Worm (Caenorhabditis elegans) whole organism, mixed stage, embryonic: ENCODE measurements around the gene Y43F8C.17.

Experiments used
- ceh-43 ChIP-seq: fragments of 200-800 bp; sonication (Bioruptor generic); optimal IDR thresholded peaks from 2 replicates; lab custom pipeline; 2018; ENCODE audit warnings: mild to moderate bottlenecking, missing genetic modification characterization, moderate library complexity, missing compliant biosample characterization
- elt-3 ChIP-seq: fragments of 150-350 bp; optimal IDR thresholded peaks from 2 replicates; lab custom pipeline; 2014; ENCODE audit warnings: missing biosample characterization, missing genetic modification characterization
- flh-1 ChIP-seq: fragments of 200-800 bp; sonication (Bioruptor generic); optimal IDR thresholded peaks from 2 replicates; lab custom pipeline; 2018; ENCODE audit warnings: mild to moderate bottlenecking, missing genetic modification characterization, moderate library complexity, missing compliant biosample characterization
- lin-13 ChIP-seq: fragments of 150-350 bp; optimal IDR thresholded peaks from 2 replicates; lab custom pipeline; 2014; ENCODE audit warnings: missing biosample characterization, missing genetic modification characterization
- nhr-2 ChIP-seq: fragments of 150-350 bp; optimal IDR thresholded peaks from 2 replicates; lab custom pipeline; 2014; ENCODE audit warnings: missing biosample characterization, missing genetic modification characterization
- nhr-28 ChIP-seq: fragments of 150-350 bp; optimal IDR thresholded peaks from 2 replicates; lab custom pipeline; 2014; ENCODE audit warnings: missing biosample characterization, missing genetic modification characterization
- sem-2 ChIP-seq: fragments of 200-800 bp; sonication (Bioruptor generic); optimal IDR thresholded peaks from 2 replicates; lab custom pipeline; 2018; ENCODE audit warnings: mild to moderate bottlenecking, missing genetic modification characterization, missing compliant biosample characterization
- snpc-4 ChIP-seq: fragments of 150-350 bp; optimal IDR thresholded peaks from 2 replicates; lab custom pipeline; 2014; ENCODE audit warnings: missing biosample characterization, missing genetic modification characterization
- unc-62 ChIP-seq: fragments of 150-350 bp; optimal IDR thresholded peaks from 2 replicates; lab custom pipeline; 2014; ENCODE audit warnings: missing biosample characterization, missing genetic modification reagents, missing genetic modification characterization
- ztf-11 ChIP-seq: fragments of 150-350 bp; optimal IDR thresholded peaks from 2 replicates; lab custom pipeline; 2014; ENCODE audit warnings: missing biosample characterization, missing genetic modification characterization

DNA sequence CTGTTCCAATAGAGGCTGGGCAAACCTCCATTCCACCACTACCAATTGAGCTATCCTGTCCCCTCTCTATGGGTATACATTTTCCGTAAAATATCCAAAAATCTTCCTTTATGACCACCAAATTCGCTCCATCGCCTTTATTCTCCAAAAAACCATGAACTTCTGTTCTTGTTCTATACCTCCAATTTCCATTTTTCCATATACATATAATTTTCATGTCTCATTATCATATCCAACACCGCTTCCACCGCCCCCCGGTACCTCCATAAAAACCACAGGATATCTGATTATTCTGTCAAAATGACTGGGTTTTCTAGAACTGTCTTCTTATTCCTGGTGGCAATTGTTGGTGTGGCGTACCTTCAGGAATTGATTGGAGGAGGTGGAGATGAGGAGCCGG, at the start of gene Y43F8C.17:
- TF ChIP-seq snpc-4 (tag; lab: Kevin White, UChicago), result no peak
- no peak for TF ChIP-seq flh-1
- no peak for TF ChIP-seq nhr-2 (tag; lab: Kevin White, UChicago)
- TF ChIP-seq ceh-43 (GFP tag; lab: Kevin White, UChicago), result no peak
- no peak for TF ChIP-seq sem-2 (GFP tag; lab: Kevin White, UChicago)
- TF ChIP-seq lin-13 (tag; lab: Kevin White, UChicago), result no peak
- TF ChIP-seq elt-3 (tag; lab: Kevin White, UChicago), result no peak
- no peak for TF ChIP-seq ztf-11 (tag; lab: Kevin White, UChicago)
- no peak for TF ChIP-seq unc-62
- TF ChIP-seq nhr-28, result no peak
